Fruit fly (Drosophila melanogaster) whole organism, embryonic: ENCODE results near the gene Rtca.

Source experiments
- B-H2 ChIP-seq: fragments of 200-800 bp; sonication (Bioruptor generic); optimal IDR thresholded peaks from 2 replicates; lab custom pipeline; 2018; ENCODE audit warnings: missing biosample characterization, mild to moderate bottlenecking, missing genetic modification characterization
- Bdp1 ChIP-seq: fragments of 200-800 bp; sonication (Bioruptor generic); optimal IDR thresholded peaks from 3 replicates; lab custom pipeline; 2016; ENCODE audit warnings: missing biosample characterization, missing genetic modification characterization
- C15 ChIP-seq: fragments of 200-800 bp; sonication (Bioruptor generic); IDR thresholded peaks from 3 replicates; pipeline ENCODE4 v1.3.6; 2022; ENCODE audit warnings: missing biosample characterization, missing genetic modification characterization
- CG10654 ChIP-seq: fragments of 200-800 bp; sonication (Bioruptor generic); optimal IDR thresholded peaks from 2 replicates; lab custom pipeline; 2016; ENCODE audit warnings: missing biosample characterization, missing genetic modification characterization
- CG11504 ChIP-seq: fragments of 200-800 bp; sonication (Bioruptor generic); optimal IDR thresholded peaks from 3 replicates; lab custom pipeline; 2019; ENCODE audit warnings: missing biosample characterization, mild to moderate bottlenecking, missing genetic modification characterization, moderate library complexity
- CG14441 ChIP-seq: fragments of 200-800 bp; sonication (Bioruptor generic); IDR thresholded peaks from 2 replicates; pipeline ENCODE4 v1.3.6; 2022; ENCODE audit warnings: missing biosample characterization, missing genetic modification characterization
- CG14667 ChIP-seq: fragments of 200-800 bp; sonication (Bioruptor generic); IDR thresholded peaks from 2 replicates; pipeline ENCODE4 v1.3.6; 2022; ENCODE audit warnings: missing biosample characterization, missing genetic modification characterization
- CG14965 ChIP-seq: fragments of 200-800 bp; sonication (Bioruptor generic); optimal IDR thresholded peaks from 2 replicates; lab custom pipeline; 2016; ENCODE audit warnings: missing biosample characterization, missing genetic modification characterization, borderline replicate concordance
- CG1603 ChIP-seq: fragments of 200-800 bp; sonication (Bioruptor generic); optimal IDR thresholded peaks from 2 replicates; lab custom pipeline; 2019; ENCODE audit warnings: missing biosample characterization, mild to moderate bottlenecking, missing genetic modification characterization, moderate library complexity
- CG17802 ChIP-seq: fragments of 200-800 bp; sonication (Bioruptor generic); optimal IDR thresholded peaks from 2 replicates; lab custom pipeline; 2018; ENCODE audit warnings: missing biosample characterization, mild to moderate bottlenecking, missing genetic modification characterization, moderate library complexity
- CG2116 ChIP-seq: fragments of 200-800 bp; sonication (Bioruptor generic); optimal IDR thresholded peaks from 3 replicates; lab custom pipeline; 2018; ENCODE audit warnings: missing biosample characterization, mild to moderate bottlenecking, missing genetic modification characterization
- CG2678 ChIP-seq: fragments of 200-800 bp; sonication (Bioruptor generic); optimal IDR thresholded peaks from 3 replicates; lab custom pipeline; 2019; ENCODE audit warnings: missing biosample characterization, mild to moderate bottlenecking, missing genetic modification characterization, moderate library complexity
- CG3065 ChIP-seq: fragments of 200-800 bp; sonication (Bioruptor generic); optimal IDR thresholded peaks from 2 replicates; lab custom pipeline; 2016; ENCODE audit warnings: missing biosample characterization, missing genetic modification characterization
- CG34224 ChIP-seq: fragments of 200-800 bp; sonication (Bioruptor generic); IDR thresholded peaks from 3 replicates; pipeline ENCODE4 v1.3.6; 2022; ENCODE audit warnings: missing biosample characterization, missing genetic modification characterization; ENCODE audit not compliant: partially characterized antibody
- CG4328 ChIP-seq: fragments of 200-800 bp; sonication (Bioruptor generic); optimal IDR thresholded peaks from 3 replicates; lab custom pipeline; 2017; ENCODE audit warnings: missing biosample characterization, missing genetic modification reagents, missing genetic modification characterization
- CG4707 ChIP-seq: fragments of 200-800 bp; sonication (Bioruptor generic); optimal IDR thresholded peaks from 2 replicates; lab custom pipeline; 2018; ENCODE audit warnings: missing biosample characterization, mild to moderate bottlenecking, missing genetic modification characterization, moderate library complexity
- CG6813 ChIP-seq: fragments of 200-800 bp; sonication (Bioruptor generic); optimal IDR thresholded peaks from 2 replicates; lab custom pipeline; 2017; ENCODE audit warnings: missing biosample characterization, missing genetic modification characterization, mild to moderate bottlenecking, moderate library complexity, missing genetic modification reagents
- CG8281 ChIP-seq: fragments of 200-800 bp; sonication (Bioruptor generic); optimal IDR thresholded peaks from 2 replicates; lab custom pipeline; 2018; ENCODE audit warnings: missing biosample characterization, mild to moderate bottlenecking, missing genetic modification characterization, moderate library complexity
- CG8765 ChIP-seq: fragments of 200-800 bp; sonication (Bioruptor generic); IDR thresholded peaks from 2 replicates; pipeline ENCODE4 v1.3.6; 2022; ENCODE audit warnings: missing biosample characterization, missing genetic modification characterization
- CG9876 ChIP-seq: fragments of 200-800 bp; sonication (Bioruptor generic); optimal IDR thresholded peaks from 2 replicates; lab custom pipeline; 2016; ENCODE audit warnings: missing biosample characterization, missing genetic modification characterization
- Dip3 ChIP-seq: fragments of 200-800 bp; sonication (Bioruptor generic); optimal IDR thresholded peaks from 3 replicates; lab custom pipeline; 2016; ENCODE audit warnings: missing biosample characterization, missing genetic modification characterization
- Dp ChIP-seq: fragments of 200-800 bp; sonication (Bioruptor generic); optimal IDR thresholded peaks from 2 replicates; lab custom pipeline; 2018; ENCODE audit warnings: missing biosample characterization, mild to moderate bottlenecking, missing genetic modification characterization, moderate library complexity
- Fer2 ChIP-seq: fragments of 200-800 bp; sonication (Bioruptor generic); optimal IDR thresholded peaks from 2 replicates; lab custom pipeline; 2018; ENCODE audit warnings: missing biosample characterization, mild to moderate bottlenecking, missing genetic modification characterization, moderate library complexity
- HHEX ChIP-seq: fragments of 200-800 bp; sonication (Bioruptor generic); optimal IDR thresholded peaks from 3 replicates; lab custom pipeline; 2017; ENCODE audit warnings: missing biosample characterization, mild to moderate bottlenecking, missing genetic modification characterization, missing genetic modification reagents
- Hand ChIP-seq: fragments of 200-800 bp; sonication (Bioruptor generic); optimal IDR thresholded peaks from 2 replicates; lab custom pipeline; 2017; ENCODE audit warnings: mild to moderate bottlenecking, missing biosample characterization, missing genetic modification reagents, missing genetic modification characterization
- HmgD ChIP-seq: fragments of 200-800 bp; sonication (Bioruptor generic); optimal IDR thresholded peaks from 3 replicates; lab custom pipeline; 2016; ENCODE audit warnings: missing biosample characterization, missing genetic modification characterization
- Hr39 ChIP-seq: fragments of >200 bp; optimal IDR thresholded peaks from 2 replicates; lab custom pipeline; 2017
- Kr ChIP-seq: fragments of 200-800 bp; sonication (Bioruptor generic); optimal IDR thresholded peaks from 2 replicates; lab custom pipeline; 2017; ENCODE audit warnings: missing biosample characterization, mild to moderate bottlenecking, missing genetic modification characterization
- Lpt ChIP-seq: fragments of >200 bp; optimal IDR thresholded peaks from 2 replicates; lab custom pipeline; 2018; ENCODE audit warnings: missing biosample characterization, missing genetic modification characterization
- Sin3A ChIP-seq: fragments of >200 bp; optimal IDR thresholded peaks from 2 replicates; lab custom pipeline; 2018
- abd-A ChIP-seq: fragments of 200-800 bp; sonication (Bioruptor generic); optimal IDR thresholded peaks from 3 replicates; lab custom pipeline; 2019; ENCODE audit warnings: missing biosample characterization, mild to moderate bottlenecking, missing genetic modification characterization, moderate library complexity
- bcd ChIP-seq: fragments of 200-800 bp; sonication (Bioruptor generic); optimal IDR thresholded peaks from 2 replicates; lab custom pipeline; 2017; ENCODE audit warnings: missing biosample characterization, mild to moderate bottlenecking, missing genetic modification characterization
- bowl ChIP-seq: fragments of 200-800 bp; sonication (Bioruptor generic); IDR thresholded peaks from 2 replicates; pipeline ENCODE4 v1.3.6; 2022; ENCODE audit warnings: missing biosample characterization, missing genetic modification characterization
- br ChIP-seq: fragments of >200 bp; optimal IDR thresholded peaks from 2 replicates; lab custom pipeline; 2017
- cas ChIP-seq: fragments of 200-800 bp; sonication (Bioruptor generic); IDR thresholded peaks from 2 replicates; pipeline ENCODE4 v1.3.6; 2022; ENCODE audit warnings: missing biosample characterization, missing genetic modification characterization
- chm ChIP-seq: fragments of 200-800 bp; sonication (Bioruptor generic); IDR thresholded peaks from 2 replicates; pipeline ENCODE4 v1.3.6; 2022; ENCODE audit warnings: missing biosample characterization, missing genetic modification characterization
- cwo ChIP-seq: fragments of 200-800 bp; sonication (Bioruptor generic); optimal IDR thresholded peaks from 3 replicates; lab custom pipeline; 2017; ENCODE audit warnings: missing biosample characterization, missing genetic modification characterization, mild to moderate bottlenecking, moderate library complexity, missing genetic modification reagents
- danr ChIP-seq: fragments of 200-800 bp; sonication (Bioruptor generic); IDR thresholded peaks from 2 replicates; pipeline ENCODE4 v1.3.6; 2022; ENCODE audit warnings: missing biosample characterization, missing genetic modification characterization
- disco-r ChIP-seq: fragments of 200-800 bp; sonication (Bioruptor generic); optimal IDR thresholded peaks from 2 replicates; lab custom pipeline; 2016; ENCODE audit warnings: missing biosample characterization, missing genetic modification characterization
- gem ChIP-seq: fragments of 200-800 bp; sonication (Bioruptor generic); optimal IDR thresholded peaks from 2 replicates; lab custom pipeline; 2019; ENCODE audit warnings: missing biosample characterization, mild to moderate bottlenecking, missing genetic modification characterization, moderate library complexity
- her ChIP-seq: fragments of 200-800 bp; sonication (Bioruptor generic); optimal IDR thresholded peaks from 2 replicates; lab custom pipeline; 2016; ENCODE audit warnings: missing biosample characterization, missing genetic modification characterization
- jumu ChIP-seq: fragments of 200-800 bp; sonication (Bioruptor generic); optimal IDR thresholded peaks from 3 replicates; lab custom pipeline; 2016; ENCODE audit warnings: missing biosample characterization, missing genetic modification characterization
- lab ChIP-seq: fragments of 200-800 bp; sonication (Bioruptor generic); optimal IDR thresholded peaks from 3 replicates; lab custom pipeline; 2017; ENCODE audit warnings: missing biosample characterization, missing genetic modification characterization, mild to moderate bottlenecking, moderate library complexity, missing genetic modification reagents
- lilli ChIP-seq: fragments of 200-800 bp; sonication (Bioruptor generic); optimal IDR thresholded peaks from 3 replicates; lab custom pipeline; 2016; ENCODE audit warnings: missing biosample characterization, missing genetic modification characterization
- odd ChIP-seq: fragments of 200-800 bp; sonication (Bioruptor generic); optimal IDR thresholded peaks from 2 replicates; lab custom pipeline; 2017; ENCODE audit warnings: missing biosample characterization, mild to moderate bottlenecking, missing genetic modification characterization
- pros ChIP-seq: fragments of 200-800 bp; sonication (Bioruptor generic); optimal IDR thresholded peaks from 3 replicates; lab custom pipeline; 2019; ENCODE audit warnings: missing biosample characterization, mild to moderate bottlenecking, missing genetic modification characterization, moderate library complexity
- seq ChIP-seq: fragments of 200-800 bp; sonication (Bioruptor generic); IDR thresholded peaks from 2 replicates; pipeline ENCODE4 v1.3.6; 2022; ENCODE audit warnings: missing biosample characterization, missing genetic modification characterization
- tup ChIP-seq: fragments of 200-800 bp; sonication (Bioruptor generic); optimal IDR thresholded peaks from 2 replicates; lab custom pipeline; 2016; ENCODE audit warnings: missing biosample characterization, mild to moderate bottlenecking, missing genetic modification characterization, moderate library complexity
- wor ChIP-seq: fragments of 200-800 bp; sonication (Bioruptor generic); IDR thresholded peaks from 2 replicates; pipeline ENCODE4 v1.3.6; 2022; ENCODE audit warnings: missing biosample characterization, missing genetic modification characterization
- z ChIP-seq: fragments of 200-800 bp; sonication (Bioruptor generic); IDR thresholded peaks from 3 replicates; pipeline ENCODE4 v1.3.6; 2022; ENCODE audit warnings: missing biosample characterization, missing genetic modification characterization

The Rtca gene

dm6 chrX:2050070-2050899 lies 21.9 kb upstream of the Rtca start, which contains the start of gene moody (continued):
- peak; percentile 93 for TF ChIP-seq disco-r (GFP tag; lab: Kevin White, UChicago)
- TF ChIP-seq CG11504 (tag; lab: Kevin White, UChicago) = peak; percentile 93
- peak; percentile 96 for TF ChIP-seq seq (GFP tag; lab: Robert Waterston, UW)
- TF ChIP-seq Dp (GFP tag; lab: Kevin White, UChicago) = peak; percentile 34
- peak; percentile 88 for TF ChIP-seq Bdp1 (GFP tag; lab: Kevin White, UChicago)
- TF ChIP-seq z (GFP tag; lab: Robert Waterston, UW) = peak; percentile 86
- TF ChIP-seq Dip3 (GFP tag; lab: Kevin White, UChicago) = peak; percentile 96
- TF ChIP-seq CG2116 (GFP tag; lab: Kevin White, UChicago) = peak; percentile 63
- peak; percentile 85 for TF ChIP-seq abd-A
- peak; percentile 98 for TF ChIP-seq CG6813 (GFP tag; lab: Kevin White, UChicago)
- no peak for TF ChIP-seq Hr39 (lab: Kevin White, UChicago)
- no peak for TF ChIP-seq br (lab: Kevin White, UChicago)
- peak; percentile 97 for TF ChIP-seq bcd (GFP tag; lab: Kevin White, UChicago)
- peak; percentile 52; the same call in 2 of the 3 replicates for TF ChIP-seq CG34224 (GFP tag; lab: Robert Waterston, UW)
- peak; percentile 98 for TF ChIP-seq cas (GFP tag; lab: Robert Waterston, UW)
- peak; percentile 97 for TF ChIP-seq CG2678 (tag; lab: Kevin White, UChicago)
- TF ChIP-seq CG14965 (GFP tag; lab: Kevin White, UChicago) = peak; percentile 74
- peak; percentile 99 for TF ChIP-seq CG4328 (GFP tag; lab: Kevin White, UChicago)
- peak; percentile 95 for TF ChIP-seq danr (GFP tag; lab: Robert Waterston, UW)
- TF ChIP-seq CG8281 (tag; lab: Kevin White, UChicago) = peak; percentile 83
- TF ChIP-seq odd (GFP tag; lab: Kevin White, UChicago) = peak; percentile 97
- peak; percentile 99 for TF ChIP-seq B-H2 (GFP tag; lab: Kevin White, UChicago)
- TF ChIP-seq her (GFP tag; lab: Kevin White, UChicago) = peak; percentile 97
- peak; percentile 96 for TF ChIP-seq CG10654 (GFP tag; lab: Kevin White, UChicago)
- peak; percentile 95 for TF ChIP-seq gem (tag; lab: Kevin White, UChicago)
- peak; percentile 97 for TF ChIP-seq HHEX (GFP tag; lab: Kevin White, UChicago)
- TF ChIP-seq cwo (GFP tag; lab: Kevin White, UChicago) = peak; percentile 96
- peak; percentile 97 for TF ChIP-seq bowl (GFP tag; lab: Robert Waterston, UW)
- TF ChIP-seq CG8765 (GFP tag; lab: Robert Waterston, UW) = peak; percentile 95
- TF ChIP-seq Hand (GFP tag; lab: Kevin White, UChicago) = peak; percentile 97
- no peak for TF ChIP-seq Lpt (GFP tag; lab: Kevin White, UChicago)
- no peak for TF ChIP-seq Sin3A
- TF ChIP-seq CG9876 (GFP tag; lab: Kevin White, UChicago) = peak; percentile 96
- peak; percentile 87 for TF ChIP-seq CG4707 (GFP tag; lab: Kevin White, UChicago)
- TF ChIP-seq jumu (GFP tag; lab: Kevin White, UChicago) = peak; percentile 98
- TF ChIP-seq Fer2 (tag; lab: Kevin White, UChicago) = peak; percentile 96
- TF ChIP-seq lab (GFP tag; lab: Kevin White, UChicago) = peak; percentile 99
- peak; percentile 85 for TF ChIP-seq CG17802 (tag; lab: Kevin White, UChicago)
- TF ChIP-seq wor (GFP tag; lab: Robert Waterston, UW) = peak; percentile 88
- TF ChIP-seq C15 (GFP tag; lab: Robert Waterston, UW) = peak; percentile 96
- TF ChIP-seq pros = peak; percentile 59
- peak; percentile 98 for TF ChIP-seq CG14667 (GFP tag; lab: Robert Waterston, UW)
- peak; percentile 95 for TF ChIP-seq tup (GFP tag; lab: Kevin White, UChicago)
- TF ChIP-seq HmgD = peak; percentile 99
- TF ChIP-seq lilli (GFP tag; lab: Kevin White, UChicago) = peak; percentile 99
- TF ChIP-seq CG3065 (GFP tag; lab: Kevin White, UChicago) = peak; percentile 90
- peak; percentile 99 for TF ChIP-seq chm (GFP tag; lab: Robert Waterston, UW)
- no peak for TF ChIP-seq Kr (GFP tag; lab: Kevin White, UChicago)
- peak; percentile 99 for TF ChIP-seq CG14441
- peak; percentile 98 for TF ChIP-seq CG1603
